Fruit fly (Drosophila melanogaster) whole organism, embryonic: ENCODE results near the gene CG43121.
A peak's percentile ranks its signal among the peaks of the same experiment; 100 is the strongest.

Source experiments
- B-H2 ChIP-seq: fragments of 200-800 bp; sonication (Bioruptor generic); optimal IDR thresholded peaks from 2 replicates; lab custom pipeline; 2018; ENCODE audit warnings: missing biosample characterization, mild to moderate bottlenecking, missing genetic modification characterization
- CG11504 ChIP-seq: fragments of 200-800 bp; sonication (Bioruptor generic); optimal IDR thresholded peaks from 3 replicates; lab custom pipeline; 2019; ENCODE audit warnings: missing biosample characterization, mild to moderate bottlenecking, missing genetic modification characterization, moderate library complexity
- CG12236 ChIP-seq: fragments of 200-800 bp; sonication (Bioruptor generic); optimal IDR thresholded peaks from 2 replicates; lab custom pipeline; 2016; ENCODE audit warnings: missing biosample characterization, missing genetic modification characterization
- CG18619 ChIP-seq: fragments of 200-800 bp; sonication (Bioruptor generic); optimal IDR thresholded peaks from 3 replicates; lab custom pipeline; 2017; ENCODE audit warnings: missing biosample characterization, mild to moderate bottlenecking, missing genetic modification characterization
- CG4282 ChIP-seq: fragments of 200-800 bp; sonication (Bioruptor generic); optimal IDR thresholded peaks from 2 replicates; lab custom pipeline; 2016; ENCODE audit warnings: missing biosample characterization, missing genetic modification characterization
- CG7372 ChIP-seq: fragments of 200-800 bp; sonication (Bioruptor generic); IDR thresholded peaks from 2 replicates; pipeline ENCODE4 v1.3.6; 2022; ENCODE audit warnings: missing biosample characterization, missing genetic modification characterization
- CG7963 ChIP-seq: fragments of 200-800 bp; sonication (Bioruptor generic); IDR thresholded peaks from 3 replicates; pipeline ENCODE4 v1.3.6; 2022; ENCODE audit warnings: missing biosample characterization, missing genetic modification characterization; ENCODE audit not compliant: partially characterized antibody
- CG8359 ChIP-seq: fragments of 200-800 bp; sonication (Bioruptor generic); optimal IDR thresholded peaks from 2 replicates; lab custom pipeline; 2017; ENCODE audit warnings: missing biosample characterization, mild to moderate bottlenecking, missing genetic modification characterization, borderline replicate concordance
- CG9817 ChIP-seq: fragments of 200-800 bp; sonication (Bioruptor generic); optimal IDR thresholded peaks from 2 replicates; lab custom pipeline; 2018; ENCODE audit warnings: missing biosample characterization, mild to moderate bottlenecking, missing genetic modification characterization, moderate library complexity
- CTCF ChIP-seq: fragments of 200-800 bp; sonication (Bioruptor generic); optimal IDR thresholded peaks from 2 replicates; lab custom pipeline; 2017; ENCODE audit warnings: missing biosample characterization, mild to moderate bottlenecking, missing genetic modification characterization, moderate library complexity
- CoRest ChIP-seq: fragments of 200-800 bp; sonication (Bioruptor generic); optimal IDR thresholded peaks from 3 replicates; lab custom pipeline; 2018; ENCODE audit warnings: missing biosample characterization, mild to moderate bottlenecking, missing genetic modification characterization, moderate library complexity
- D19B ChIP-seq: fragments of 200-800 bp; sonication (Bioruptor generic); optimal IDR thresholded peaks from 2 replicates; lab custom pipeline; 2017; ENCODE audit warnings: missing biosample characterization, mild to moderate bottlenecking, missing genetic modification characterization
- Dfd ChIP-seq, 2 experiments: fragments of >200 bp; optimal IDR thresholded peaks; 2 replicates each; lab custom pipeline; 2017; ENCODE audit warnings: missing biosample characterization in 2 of 2, missing genetic modification characterization in 2 of 2
- Dip2 ChIP-seq: fragments of 200-800 bp; sonication (Bioruptor generic); IDR thresholded peaks from 2 replicates; pipeline ENCODE4 v1.3.6; 2022; ENCODE audit warnings: missing biosample characterization, missing genetic modification characterization
- Doc3 ChIP-seq: fragments of 200-800 bp; sonication (Bioruptor generic); IDR thresholded peaks from 3 replicates; pipeline ENCODE4 v1.3.6; 2022; ENCODE audit warnings: missing biosample characterization, missing genetic modification characterization; ENCODE audit not compliant: partially characterized antibody
- Dp ChIP-seq: fragments of 200-800 bp; sonication (Bioruptor generic); optimal IDR thresholded peaks from 2 replicates; lab custom pipeline; 2018; ENCODE audit warnings: missing biosample characterization, mild to moderate bottlenecking, missing genetic modification characterization, moderate library complexity
- Ets65A ChIP-seq: fragments of 200-800 bp; sonication (Bioruptor generic); peaks from one replicate; lab custom pipeline; 2016; ENCODE audit warnings: missing biosample characterization, missing genetic modification characterization
- Fer1 ChIP-seq: fragments of 200-800 bp; sonication (Bioruptor generic); optimal IDR thresholded peaks from 2 replicates; lab custom pipeline; 2017; ENCODE audit warnings: missing biosample characterization, mild to moderate bottlenecking, missing genetic modification characterization
- HLH4C ChIP-seq: fragments of 200-800 bp; sonication (Bioruptor generic); IDR thresholded peaks from 3 replicates; pipeline ENCODE4 v1.3.6; 2022; ENCODE audit warnings: missing biosample characterization, missing genetic modification characterization; ENCODE audit not compliant: partially characterized antibody
- HmgD ChIP-seq: fragments of 200-800 bp; sonication (Bioruptor generic); optimal IDR thresholded peaks from 3 replicates; lab custom pipeline; 2016; ENCODE audit warnings: missing biosample characterization, missing genetic modification characterization
- Hmx ChIP-seq: fragments of 200-800 bp; sonication (Bioruptor generic); optimal IDR thresholded peaks from 2 replicates; lab custom pipeline; 2016; ENCODE audit warnings: missing biosample characterization, missing genetic modification characterization
- Lhr ChIP-seq: fragments of 200-800 bp; sonication (Bioruptor generic); optimal IDR thresholded peaks from 3 replicates; lab custom pipeline; 2017; ENCODE audit warnings: mild to moderate bottlenecking, missing biosample characterization, missing genetic modification reagents, missing genetic modification characterization
- MTF-1 ChIP-seq: fragments of 200-800 bp; sonication (Bioruptor generic); optimal IDR thresholded peaks from 2 replicates; lab custom pipeline; 2018; ENCODE audit warnings: missing biosample characterization, mild to moderate bottlenecking, missing genetic modification characterization, borderline replicate concordance
- Med ChIP-seq: fragments of 200-800 bp; sonication (Bioruptor generic); peaks from one replicate; lab custom pipeline; 2016; ENCODE audit warnings: missing biosample characterization, missing genetic modification characterization, mild to moderate bottlenecking, inconsistent platforms, moderate library complexity
- Mes4 ChIP-seq: fragments of 200-800 bp; sonication (Bioruptor generic); optimal IDR thresholded peaks from 2 replicates; lab custom pipeline; 2016; ENCODE audit warnings: missing biosample characterization, missing genetic modification characterization
- Mrtf ChIP-seq: fragments of 200-800 bp; sonication (Bioruptor generic); IDR thresholded peaks from 3 replicates; pipeline ENCODE4 v1.3.6; 2022; ENCODE audit warnings: missing biosample characterization, missing genetic modification characterization
- PHDP ChIP-seq: fragments of 200-800 bp; sonication (Bioruptor generic); optimal IDR thresholded peaks from 3 replicates; lab custom pipeline; 2018; ENCODE audit warnings: missing biosample characterization, mild to moderate bottlenecking, missing genetic modification characterization, moderate library complexity
- Pdp1 ChIP-seq, 2 experiments: fragments of 200-800 bp; sonication (Bioruptor generic); optimal IDR thresholded peaks; 3 replicates each; lab custom pipeline; 2016; ENCODE audit warnings: missing biosample characterization in 2 of 2, missing genetic modification characterization in 2 of 2, mild to moderate bottlenecking in 1 of 2, moderate library complexity in 1 of 2
- Ravus ChIP-seq: fragments of 200-800 bp; sonication (Bioruptor generic); IDR thresholded peaks from 2 replicates; pipeline ENCODE4 v1.3.6; 2022; ENCODE audit warnings: missing biosample characterization, missing genetic modification characterization
- Sin3A ChIP-seq: fragments of >200 bp; optimal IDR thresholded peaks from 2 replicates; lab custom pipeline; 2018
- Xbp1 ChIP-seq: fragments of 200-800 bp; sonication (Bioruptor generic); optimal IDR thresholded peaks from 3 replicates; lab custom pipeline; 2016; ENCODE audit warnings: missing biosample characterization, mild to moderate bottlenecking, missing genetic modification characterization
- YL-1 ChIP-seq: fragments of 200-800 bp; sonication (Bioruptor generic); optimal IDR thresholded peaks from 3 replicates; lab custom pipeline; 2017; ENCODE audit warnings: missing biosample characterization, mild to moderate bottlenecking, missing genetic modification characterization
- al ChIP-seq: fragments of 200-800 bp; sonication (Bioruptor generic); IDR thresholded peaks from 2 replicates; pipeline ENCODE4 v1.3.6; 2022; ENCODE audit warnings: missing biosample characterization, missing genetic modification characterization
- br ChIP-seq: fragments of >200 bp; optimal IDR thresholded peaks from 2 replicates; lab custom pipeline; 2017
- cad ChIP-seq: fragments of >200 bp; optimal IDR thresholded peaks from 2 replicates; lab custom pipeline; 2017; ENCODE audit warnings: missing biosample characterization, missing genetic modification characterization
- cg ChIP-seq: fragments of 200-800 bp; sonication (Bioruptor generic); optimal IDR thresholded peaks from 3 replicates; lab custom pipeline; 2019; ENCODE audit warnings: missing biosample characterization, mild to moderate bottlenecking, missing genetic modification characterization, moderate library complexity
- crol ChIP-seq: fragments of 200-800 bp; sonication (Bioruptor generic); IDR thresholded peaks from 2 replicates; pipeline ENCODE4 v1.3.6; 2022; ENCODE audit warnings: missing biosample characterization, missing genetic modification characterization
- dati ChIP-seq: fragments of 200-800 bp; sonication (Bioruptor generic); IDR thresholded peaks from 2 replicates; pipeline ENCODE4 v1.3.6; 2022; ENCODE audit warnings: missing biosample characterization, missing genetic modification characterization
- eve ChIP-seq, 2 experiments: fragments of >200 bp; optimal IDR thresholded peaks; 2 replicates each; lab custom pipeline; 2017; ENCODE audit warnings: missing biosample characterization in 2 of 2, missing genetic modification characterization in 2 of 2
- fd96Cb ChIP-seq: fragments of 200-800 bp; sonication (Bioruptor generic); optimal IDR thresholded peaks from 2 replicates; lab custom pipeline; 2018; ENCODE audit warnings: missing biosample characterization, mild to moderate bottlenecking, missing genetic modification characterization, moderate library complexity
- hkb ChIP-seq, 2 experiments: fragments of 200-800 bp in 1 of 2; fragments of >200 bp in 1 of 2; sonication (Bioruptor generic) in 1 of 2; IDR thresholded peaks in 1 of 2; optimal IDR thresholded peaks in 1 of 2; 2 replicates each; pipeline versions ENCODE4 v1.3.6 to Lab custom; 2017 to 2022; ENCODE audit warnings: missing biosample characterization in 1 of 2, missing genetic modification characterization in 1 of 2
- jing ChIP-seq: fragments of 200-800 bp; sonication (Bioruptor generic); optimal IDR thresholded peaks from 2 replicates; lab custom pipeline; 2018; ENCODE audit warnings: missing biosample characterization, mild to moderate bottlenecking, missing genetic modification characterization
- kah ChIP-seq: fragments of 200-800 bp; sonication (Bioruptor generic); optimal IDR thresholded peaks from 2 replicates; lab custom pipeline; 2018; ENCODE audit warnings: missing biosample characterization, mild to moderate bottlenecking, missing genetic modification characterization
- nerfin-1 ChIP-seq: fragments of 200-800 bp; sonication (Bioruptor generic); optimal IDR thresholded peaks from 3 replicates; lab custom pipeline; 2019; ENCODE audit warnings: missing biosample characterization, mild to moderate bottlenecking, missing genetic modification characterization, moderate library complexity
- slbo ChIP-seq: fragments of 200-800 bp; sonication (Bioruptor generic); IDR thresholded peaks from 2 replicates; pipeline ENCODE4 v1.3.6; 2022; ENCODE audit warnings: missing biosample characterization, missing genetic modification characterization
- sob ChIP-seq: fragments of 200-800 bp; sonication (Bioruptor generic); IDR thresholded peaks from 2 replicates; pipeline ENCODE4 v1.3.6; 2022; ENCODE audit warnings: missing biosample characterization, missing genetic modification characterization
- trh ChIP-seq: fragments of 200-800 bp; sonication (Bioruptor generic); optimal IDR thresholded peaks from 2 replicates; lab custom pipeline; 2016; ENCODE audit warnings: missing biosample characterization, missing genetic modification characterization
- tup ChIP-seq: fragments of 200-800 bp; sonication (Bioruptor generic); optimal IDR thresholded peaks from 2 replicates; lab custom pipeline; 2016; ENCODE audit warnings: missing biosample characterization, mild to moderate bottlenecking, missing genetic modification characterization, moderate library complexity
- unc-4 ChIP-seq: fragments of 200-800 bp; sonication (Bioruptor generic); IDR thresholded peaks from 2 replicates; pipeline ENCODE4 v1.3.6; 2022; ENCODE audit warnings: missing biosample characterization, missing genetic modification characterization; ENCODE audit not compliant: partially characterized antibody

The CG43121 gene

DNA sequence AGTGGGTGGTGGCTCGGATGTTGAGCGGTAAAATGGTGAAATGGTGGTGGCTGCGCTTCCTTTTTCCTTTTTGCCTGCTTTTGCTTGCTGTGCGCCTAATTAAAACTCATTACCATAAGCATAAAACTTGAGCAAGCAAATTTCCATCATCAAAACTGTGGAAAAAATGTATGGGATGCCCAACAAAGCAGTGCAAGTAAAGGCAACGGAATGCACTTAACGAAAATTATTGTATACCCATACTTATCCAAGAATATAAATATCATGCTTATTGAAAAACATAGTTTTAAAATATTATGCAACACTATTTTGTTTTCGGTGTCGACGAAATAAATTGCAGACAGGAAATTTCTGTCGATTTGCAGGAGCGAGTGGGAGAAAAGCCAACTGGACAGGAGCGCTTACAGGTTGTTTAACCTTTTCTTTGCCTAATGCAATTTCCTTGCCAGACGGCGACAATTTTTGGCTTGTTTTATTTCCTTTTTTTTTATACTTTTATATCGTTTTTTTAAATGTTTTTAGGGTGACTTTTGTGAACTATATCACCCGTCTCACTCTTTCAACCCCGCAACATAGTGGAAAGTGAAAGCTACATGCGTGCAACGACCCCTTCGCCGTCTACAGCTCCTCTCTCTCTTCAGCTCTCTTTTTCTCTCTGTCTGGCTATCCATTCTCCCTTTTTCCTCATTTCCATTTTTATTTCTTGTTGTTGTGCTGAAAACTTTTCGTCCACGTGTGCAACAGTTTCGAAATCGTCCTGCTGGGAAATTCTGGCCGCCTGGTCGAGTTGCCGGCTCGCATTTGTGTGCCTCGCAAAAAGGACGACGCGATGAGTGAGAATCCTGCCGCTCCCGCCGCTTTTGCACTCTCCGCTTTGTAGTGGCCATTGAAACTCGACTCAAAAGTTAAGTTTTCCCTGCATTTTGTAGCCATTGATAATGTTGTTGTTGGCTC lies 12.0 kb downstream of the CG43121 start (continued):
- peak; percentile 12 for TF ChIP-seq CG11504 (tag; lab: Kevin White, UChicago)
- no peak; the same call in 1 of the 2 replicates for TF ChIP-seq crol (GFP tag; lab: Robert Waterston, UW)
- no peak for TF ChIP-seq HLH4C (GFP tag; lab: Robert Waterston, UW)
- peak; percentile 70 for TF ChIP-seq Med (GFP tag; lab: Kevin White, UChicago)
- no peak for TF ChIP-seq CG7963 (GFP tag; lab: Robert Waterston, UW)
- no peak for TF ChIP-seq kah
- no peak for TF ChIP-seq Dp (GFP tag; lab: Kevin White, UChicago)
- TF ChIP-seq CG4282 (GFP tag; lab: Kevin White, UChicago) = no peak
- TF ChIP-seq cg (GFP tag; lab: Kevin White, UChicago) = no peak
- no peak for TF ChIP-seq Doc3 (GFP tag; lab: Robert Waterston, UW)
- TF ChIP-seq fd96Cb = no peak
- no peak for TF ChIP-seq br (lab: Kevin White, UChicago)
- TF ChIP-seq dati (GFP tag; lab: Robert Waterston, UW) = no peak
- TF ChIP-seq Sin3A (lab: Kevin White, UChicago) = no peak
- TF ChIP-seq nerfin-1 (tag; lab: Kevin White, UChicago) = peak; percentile 80
- TF ChIP-seq B-H2 (GFP tag; lab: Kevin White, UChicago) = no peak
- TF ChIP-seq tup (GFP tag; lab: Kevin White, UChicago) = no peak
- peak; percentile 36 for TF ChIP-seq Ets65A (GFP tag; lab: Kevin White, UChicago)
- TF ChIP-seq MTF-1 = no peak
- TF ChIP-seq Xbp1 (GFP tag; lab: Kevin White, UChicago) = no peak
- peak in 1 of 2 experiments; percentile 37 for TF ChIP-seq Pdp1 (GFP tag; optimal IDR thresholded peaks at IDR 0.05; lab: Kevin White, UChicago)
- TF ChIP-seq cad (GFP tag; lab: Kevin White, UChicago) = no peak
- no peak for TF ChIP-seq CG8359 (GFP tag; lab: Kevin White, UChicago)
- no peak for TF ChIP-seq PHDP
- no peak for TF ChIP-seq unc-4 (GFP tag; lab: Robert Waterston, UW)
- TF ChIP-seq Dip2 = no peak
- no peak for TF ChIP-seq Ravus (GFP tag; lab: Robert Waterston, UW)
- no peak for TF ChIP-seq D19B (GFP tag; lab: Kevin White, UChicago)
- TF ChIP-seq Hmx = no peak
- TF ChIP-seq CoRest (tag; lab: Kevin White, UChicago) = no peak
- TF ChIP-seq CG9817 (tag; lab: Kevin White, UChicago) = no peak
- TF ChIP-seq Lhr (GFP tag; lab: Kevin White, UChicago) = no peak
- TF ChIP-seq eve (GFP tag; optimal IDR thresholded peaks at IDR 0.05; lab: Kevin White, UChicago) = peak in 1 of 2 experiments; percentile 53
- TF ChIP-seq CTCF (GFP tag; lab: Kevin White, UChicago) = no peak
- no peak for TF ChIP-seq al (GFP tag; lab: Robert Waterston, UW)
- no peak for TF ChIP-seq CG12236 (GFP tag; lab: Kevin White, UChicago)
- TF ChIP-seq HmgD (GFP tag; lab: Kevin White, UChicago) = no peak
- no peak for TF ChIP-seq CG18619 (GFP tag; lab: Kevin White, UChicago)
- no peak for TF ChIP-seq sob (GFP tag; lab: Robert Waterston, UW)
- TF ChIP-seq jing (GFP tag; lab: Kevin White, UChicago) = no peak
- no peak for TF ChIP-seq hkb (optimal IDR thresholded peaks at IDR 0.05; lab: Kevin White, UChicago)
- no peak for TF ChIP-seq hkb (GFP tag; IDR thresholded peaks at IDR 0.05; lab: Robert Waterston, UW)
- TF ChIP-seq Dfd (GFP tag; optimal IDR thresholded peaks at IDR 0.05; lab: Kevin White, UChicago) = no peak
- no peak for TF ChIP-seq Mrtf (GFP tag; lab: Robert Waterston, UW)
- TF ChIP-seq YL-1 (GFP tag; lab: Kevin White, UChicago) = no peak
- TF ChIP-seq Fer1 (GFP tag; lab: Kevin White, UChicago) = no peak
- no peak for TF ChIP-seq slbo (GFP tag; lab: Robert Waterston, UW)
- no peak for TF ChIP-seq CG7372
- TF ChIP-seq Mes4 (GFP tag; lab: Kevin White, UChicago) = no peak
- TF ChIP-seq trh (GFP tag; lab: Kevin White, UChicago) = no peak
